Worm (Caenorhabditis elegans): ENCODE measurements around the gene ech-1.1.

- TF ChIP-seq unc-62 (GFP tag; optimal IDR thresholded peaks at IDR 0.05 in 1 of 2) (no peak), unc-62 (tag; optimal IDR thresholded peaks at IDR 0.05) (no peak), ceh-82 (tag; optimal IDR thresholded peaks at IDR 0.05) (no peak), ces-1 (GFP tag; optimal IDR thresholded peaks at IDR 0.05) (no peak)
Observed at ce11 chrV:15395347-15395746, 34.0 kb upstream of the ech-1.1 start, which contains the start of gene cyb-3.

Data from whole organism, L4 larva.